Worm (Caenorhabditis elegans) whole organism, young adult: ENCODE measurements around the gene Y71H2AM.14.

Experiments used
- B0035.1 ChIP-seq: sonication (generic microtip); optimal IDR thresholded peaks from 2 replicates; lab custom pipeline; 2016; ENCODE audit warnings: missing genetic modification characterization, mild to moderate bottlenecking, missing compliant biosample characterization, missing genotype, missing genetic modification reagents
- B0336.3 ChIP-seq: fragments of 200-800 bp; sonication (Bioruptor generic); IDR thresholded peaks from 2 replicates; pipeline ENCODE4 v1.3.6; 2022; ENCODE audit warnings: missing genetic modification characterization, missing compliant biosample characterization
- F22D6.2 ChIP-seq: sonication (generic microtip); optimal IDR thresholded peaks from 2 replicates; lab custom pipeline; 2016; ENCODE audit warnings: mild to moderate bottlenecking, missing genetic modification characterization, missing compliant biosample characterization
- F23B12.7 ChIP-seq: sonication (generic microtip); optimal IDR thresholded peaks from 2 replicates; lab custom pipeline; 2017; ENCODE audit warnings: missing genetic modification characterization, mild to moderate bottlenecking, missing compliant biosample characterization, antibody characterized with exemption, moderate library complexity; ENCODE audit not compliant: insufficient read depth
- F37B4.10 ChIP-seq: fragments of 200-800 bp; sonication (Bioruptor generic); IDR thresholded peaks from 2 replicates; pipeline ENCODE4 v1.3.6; 2022; ENCODE audit warnings: missing genetic modification characterization, missing compliant biosample characterization
- F55B11.4 ChIP-seq: sonication (generic microtip); optimal IDR thresholded peaks from 2 replicates; lab custom pipeline; 2016; ENCODE audit warnings: missing compliant biosample characterization, missing genetic modification characterization, borderline replicate concordance; ENCODE audit not compliant: insufficient read depth
- Y56A3A.18 ChIP-seq: fragments of 200-800 bp; sonication (Bioruptor generic); IDR thresholded peaks from 2 replicates; pipeline ENCODE4 v1.3.6; 2022; ENCODE audit warnings: missing genetic modification reagents, missing genetic modification characterization, missing compliant biosample characterization
- Y67H2A.10 ChIP-seq: fragments of 200-800 bp; sonication (Bioruptor generic); conservative IDR thresholded peaks from 2 replicates; pipeline ENCODE4 v1.3.6; 2022; ENCODE audit warnings: missing genetic modification reagents, missing genetic modification characterization, missing compliant biosample characterization
- Y95B8A.8 ChIP-seq: fragments of 200-800 bp; sonication (Bioruptor generic); IDR thresholded peaks from 2 replicates; pipeline ENCODE4 v1.3.6; 2022; ENCODE audit warnings: missing genetic modification reagents, missing genetic modification characterization, missing compliant biosample characterization
- ZK185.1 ChIP-seq: sonication (generic microtip); optimal IDR thresholded peaks from 2 replicates; lab custom pipeline; 2016; ENCODE audit warnings: mild to moderate bottlenecking, missing genetic modification characterization, missing compliant biosample characterization; ENCODE audit not compliant: poor library complexity, severe bottlenecking
- attf-3 ChIP-seq: fragments of 200-800 bp; sonication (Bioruptor generic); conservative IDR thresholded peaks from 2 replicates; pipeline ENCODE4 v1.3.6; 2022; ENCODE audit warnings: missing genetic modification reagents, missing genetic modification characterization, missing compliant biosample characterization
- attf-6 ChIP-seq: fragments of 200-800 bp; sonication (Bioruptor generic); IDR thresholded peaks from 2 replicates; pipeline ENCODE4 v1.3.6; 2022; ENCODE audit warnings: missing genetic modification reagents, missing genetic modification characterization, missing compliant biosample characterization
- bed-2 ChIP-seq: fragments of 200-800 bp; sonication (Bioruptor generic); IDR thresholded peaks from 2 replicates; pipeline ENCODE4 v1.3.6; 2022; ENCODE audit warnings: missing genetic modification reagents, missing genetic modification characterization, missing compliant biosample characterization
- ccch-3 ChIP-seq: fragments of 200-800 bp; sonication (Bioruptor generic); optimal IDR thresholded peaks from 2 replicates; lab custom pipeline; 2018; ENCODE audit warnings: mild to moderate bottlenecking, missing genetic modification characterization, missing compliant biosample characterization
- ceh-40 ChIP-seq: fragments of 200-800 bp; sonication (Bioruptor generic); IDR thresholded peaks from 2 replicates; pipeline ENCODE4 v1.3.6; 2022; ENCODE audit warnings: missing genetic modification characterization, missing compliant biosample characterization
- ceh-58 ChIP-seq: fragments of 200-800 bp; sonication (Bioruptor generic); IDR thresholded peaks from 2 replicates; pipeline ENCODE4 v1.3.6; 2022; ENCODE audit warnings: missing genetic modification characterization, missing compliant biosample characterization
- die-1 ChIP-seq: sonication (generic microtip); optimal IDR thresholded peaks from 2 replicates; lab custom pipeline; 2016; ENCODE audit warnings: missing genotype, mild to moderate bottlenecking, missing genetic modification characterization, missing compliant biosample characterization
- egl-18 ChIP-seq: fragments of 200-800 bp; sonication (Bioruptor generic); IDR thresholded peaks from 2 replicates; pipeline ENCODE4 v1.3.6; 2022; ENCODE audit warnings: missing genetic modification reagents, missing genetic modification characterization, missing compliant biosample characterization
- ets-4 ChIP-seq: fragments of 200-800 bp; sonication (Bioruptor generic); optimal IDR thresholded peaks from 2 replicates; lab custom pipeline; 2018; ENCODE audit warnings: mild to moderate bottlenecking, missing genetic modification characterization, missing compliant biosample characterization
- gei-17 ChIP-seq: fragments of 200-800 bp; sonication (Bioruptor generic); optimal IDR thresholded peaks from 2 replicates; lab custom pipeline; 2018; ENCODE audit warnings: mild to moderate bottlenecking, missing genetic modification characterization, missing compliant biosample characterization
- hmg-1.2 ChIP-seq: fragments of 200-800 bp; sonication (Bioruptor generic); IDR thresholded peaks from 2 replicates; pipeline ENCODE4 v1.3.6; 2022; ENCODE audit warnings: missing genetic modification reagents, missing genetic modification characterization, missing compliant biosample characterization
- hrde-1 ChIP-seq: sonication (generic microtip); optimal IDR thresholded peaks from 2 replicates; lab custom pipeline; 2016; ENCODE audit warnings: missing genetic modification characterization, mild to moderate bottlenecking, missing compliant biosample characterization, moderate library complexity, missing genotype, missing genetic modification reagents, borderline replicate concordance
- hsf-1 ChIP-seq: fragments of 200-800 bp; sonication (Bioruptor generic); IDR thresholded peaks from 2 replicates; pipeline ENCODE4 v1.3.6; 2022; ENCODE audit warnings: missing genetic modification reagents, missing genetic modification characterization, missing compliant biosample characterization
- lag-1 ChIP-seq: fragments of 200-800 bp; sonication (Bioruptor generic); IDR thresholded peaks from 2 replicates; pipeline ENCODE4 v1.3.6; 2022; ENCODE audit warnings: missing genetic modification reagents, missing genetic modification characterization, missing compliant biosample characterization
- let-526 ChIP-seq: fragments of 200-800 bp; sonication (Bioruptor generic); IDR thresholded peaks from 2 replicates; pipeline ENCODE4 v1.3.6; 2022; ENCODE audit warnings: missing genetic modification reagents, missing genetic modification characterization, missing compliant biosample characterization
- lin-35 ChIP-seq, 3 experiments: fragments of 150-350 bp in 2 of 3; sonication (generic microtip) in 1 of 3; optimal IDR thresholded peaks; 2 replicates each; lab custom pipeline; 2014 to 2018; ENCODE audit warnings: missing biosample characterization in 3 of 3, missing genetic modification characterization in 3 of 3, missing genetic modification reagents in 3 of 3
- madf-10 ChIP-seq: sonication (generic microtip); optimal IDR thresholded peaks from 2 replicates; lab custom pipeline; 2016; ENCODE audit warnings: mild to moderate bottlenecking, missing genetic modification characterization, missing compliant biosample characterization
- madf-3 ChIP-seq: fragments of 200-800 bp; sonication (Bioruptor generic); IDR thresholded peaks from 2 replicates; pipeline ENCODE4 v1.3.6; 2022; ENCODE audit warnings: missing genetic modification reagents, missing genetic modification characterization, missing compliant biosample characterization
- madf-8 ChIP-seq: fragments of 200-800 bp; sonication (Bioruptor generic); conservative IDR thresholded peaks from 2 replicates; pipeline ENCODE4 v1.3.6; 2022; ENCODE audit warnings: missing genetic modification reagents, missing genetic modification characterization, missing compliant biosample characterization
- mcd-1 ChIP-seq: fragments of 200-800 bp; sonication (Bioruptor generic); IDR thresholded peaks from 2 replicates; pipeline ENCODE4 v1.3.6; 2022; ENCODE audit warnings: missing genetic modification reagents, missing genetic modification characterization, missing compliant biosample characterization
- nhr-179 ChIP-seq: sonication (generic microtip); optimal IDR thresholded peaks from 2 replicates; lab custom pipeline; 2016; ENCODE audit warnings: mild to moderate bottlenecking, missing genetic modification characterization, missing compliant biosample characterization
- nhr-90 ChIP-seq: sonication (generic microtip); optimal IDR thresholded peaks from 2 replicates; lab custom pipeline; 2016; ENCODE audit warnings: missing genotype, mild to moderate bottlenecking, missing genetic modification characterization, missing compliant biosample characterization
- pbrm-1 ChIP-seq: fragments of 200-800 bp; sonication (Bioruptor generic); IDR thresholded peaks from 2 replicates; pipeline ENCODE4 v1.3.6; 2022; ENCODE audit warnings: missing genetic modification reagents, missing genetic modification characterization, missing compliant biosample characterization
- pha-4 ChIP-seq: fragments of 150-350 bp; sonication (generic microtip); optimal IDR thresholded peaks from 2 replicates; lab custom pipeline; 2014; ENCODE audit warnings: missing biosample characterization, missing genetic modification reagents, missing genetic modification characterization
- rcor-1 ChIP-seq: fragments of 200-800 bp; sonication (Bioruptor generic); IDR thresholded peaks from 2 replicates; pipeline ENCODE4 v1.3.6; 2022; ENCODE audit warnings: missing genetic modification reagents, missing genetic modification characterization, missing compliant biosample characterization
- rpc-1 ChIP-seq, 2 experiments: fragments of 150-350 bp in 1 of 2; sonication (generic microtip) in 1 of 2; optimal IDR thresholded peaks; 2 replicates each; lab custom pipeline; 2014 to 2018; ENCODE audit warnings: missing biosample characterization in 1 of 2, missing genetic modification characterization in 1 of 2, missing genetic modification reagents in 1 of 2, missing genotype in 1 of 2
- snpc-3.4 ChIP-seq: sonication (generic microtip); optimal IDR thresholded peaks from 2 replicates; lab custom pipeline; 2017; ENCODE audit warnings: missing genetic modification characterization, mild to moderate bottlenecking, missing compliant biosample characterization, antibody characterized with exemption, moderate library complexity, missing genotype, missing genetic modification reagents
- snpc-4 ChIP-seq, 5 experiments: fragments of 150-350 bp in 1 of 5; sonication (generic microtip) in 4 of 5; optimal IDR thresholded peaks; 2 replicates each; lab custom pipeline; 2014 to 2018; ENCODE audit warnings: missing genetic modification characterization in 5 of 5, missing biosample characterization in 3 of 5, antibody characterized with exemption in 2 of 5, mild to moderate bottlenecking in 2 of 5, missing compliant biosample characterization in 2 of 5, missing genotype in 2 of 5, moderate library complexity in 2 of 5, missing genetic modification reagents in 1 of 5
- sptf-2 ChIP-seq: fragments of 200-800 bp; sonication (Bioruptor generic); optimal IDR thresholded peaks from 2 replicates; lab custom pipeline; 2018; ENCODE audit warnings: mild to moderate bottlenecking, missing genetic modification characterization, missing compliant biosample characterization
- tbp1 ChIP-seq: fragments of 200-800 bp; sonication (Bioruptor generic); optimal IDR thresholded peaks from 2 replicates; lab custom pipeline; 2018; ENCODE audit warnings: mild to moderate bottlenecking, missing genetic modification characterization, missing compliant biosample characterization
- tbx-9 ChIP-seq: sonication (generic microtip); optimal IDR thresholded peaks from 2 replicates; lab custom pipeline; 2016; ENCODE audit warnings: borderline replicate concordance, missing genetic modification characterization, inconsistent platforms, missing compliant biosample characterization
- ztf-22 ChIP-seq: fragments of 200-800 bp; sonication (Bioruptor generic); optimal IDR thresholded peaks from 2 replicates; lab custom pipeline; 2018; ENCODE audit warnings: mild to moderate bottlenecking, missing genetic modification characterization, moderate library complexity, missing compliant biosample characterization
- ztf-26 ChIP-seq: sonication (generic microtip); optimal IDR thresholded peaks from 2 replicates; lab custom pipeline; 2017; ENCODE audit warnings: missing genetic modification characterization, missing compliant biosample characterization
- ztf-28 ChIP-seq: fragments of 200-800 bp; sonication (Bioruptor generic); IDR thresholded peaks from 2 replicates; pipeline ENCODE4 v1.3.6; 2022; ENCODE audit warnings: missing genetic modification reagents, missing genetic modification characterization, missing compliant biosample characterization

Gene Y71H2AM.14

ce11 chrIII:2746553-2746952, at the start of gene Y71H2AM.14:
Gene Y71H2AM.14, minus strand, starts transcription at chrIII:2746653.
- TF ChIP-seq nhr-179 (tag; lab: Kevin White, UChicago) = no peak
- no peak for TF ChIP-seq madf-3 (GFP tag; lab: Robert Waterston, UW)
- TF ChIP-seq madf-8 (GFP tag; lab: Robert Waterston, UW) = no peak
- TF ChIP-seq madf-10 (tag; lab: Kevin White, UChicago) = no peak

DNA sequence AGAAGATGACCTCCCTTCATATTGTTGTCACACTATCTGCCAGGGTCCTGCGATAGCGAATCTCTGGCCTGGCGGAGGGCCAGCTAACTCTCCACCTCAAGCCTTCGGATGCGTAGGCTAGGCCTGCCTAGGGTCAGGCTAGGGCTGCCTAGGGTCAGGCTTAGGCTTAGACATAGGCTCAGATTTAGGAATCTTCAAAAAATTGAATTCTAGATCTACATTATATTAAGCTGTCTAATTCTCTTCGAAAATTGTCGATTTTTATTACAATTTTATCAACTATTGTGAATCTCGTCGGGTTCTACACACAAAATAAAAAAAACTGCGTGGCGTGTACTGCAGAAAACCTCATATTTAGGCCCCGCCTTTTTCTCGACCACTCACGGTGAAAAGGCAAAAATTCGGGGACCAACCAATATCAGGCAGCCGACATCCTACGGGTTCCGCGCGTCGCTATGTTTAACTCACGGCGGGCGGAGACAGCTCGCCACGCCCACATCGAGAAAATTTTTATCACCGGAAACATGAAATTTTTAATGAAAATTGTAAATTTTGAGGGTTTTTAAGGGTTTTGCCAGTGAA, 49.1 kb upstream of the Y71H2AM.14 start:
- peak; percentile 73 for TF ChIP-seq snpc-4 (GFP tag; optimal IDR thresholded peaks at IDR 0.05; lab: Kevin White, UChicago)
- peak in 3 of 4 experiments; percentile 54 to 91 (median 90) for TF ChIP-seq snpc-4 (tag; optimal IDR thresholded peaks at IDR 0.05; lab: Kevin White, UChicago)
- no peak for TF ChIP-seq snpc-3.4
- no peak for TF ChIP-seq lin-35 (GFP tag; optimal IDR thresholded peaks at IDR 0.05; lab: Kevin White, UChicago)
- no peak for TF ChIP-seq F55B11.4 (tag; lab: Kevin White, UChicago)
- TF ChIP-seq tbx-9 (tag; lab: Kevin White, UChicago) = no peak
- TF ChIP-seq F22D6.2 (tag; lab: Kevin White, UChicago) = no peak
- TF ChIP-seq Y56A3A.18 (GFP tag; lab: Robert Waterston, UW) = 0 out of 2 replicates have a peak, but pooled peaks have one; percentile 25
- no peak for TF ChIP-seq ets-4 (GFP tag; lab: Kevin White, UChicago)
- TF ChIP-seq Y67H2A.10 (GFP tag; lab: Robert Waterston, UW) = no peak
- TF ChIP-seq bed-2 (GFP tag; lab: Robert Waterston, UW) = no peak
- TF ChIP-seq attf-3 = no peak
- peak; percentile 23 for TF ChIP-seq tbp1 (GFP tag; lab: Kevin White, UChicago)
- TF ChIP-seq ccch-3 (GFP tag; lab: Kevin White, UChicago) = no peak
- TF ChIP-seq ZK185.1 (tag; lab: Kevin White, UChicago) = no peak
- TF ChIP-seq F23B12.7 (tag; lab: Kevin White, UChicago) = no peak
- TF ChIP-seq die-1 (tag; lab: Kevin White, UChicago) = no peak
- peak; percentile 54 for TF ChIP-seq pbrm-1 (GFP tag; lab: Robert Waterston, UW)
- no peak for TF ChIP-seq ztf-22 (GFP tag; lab: Kevin White, UChicago)
- no peak for TF ChIP-seq egl-18 (GFP tag; lab: Robert Waterston, UW)
- TF ChIP-seq lag-1 (GFP tag; lab: Robert Waterston, UW) = no peak
- no peak for TF ChIP-seq F37B4.10 (GFP tag; lab: Robert Waterston, UW)
- TF ChIP-seq B0336.3 (GFP tag; lab: Robert Waterston, UW) = peak; percentile 40; the same call in 1 of the 2 replicates
- TF ChIP-seq hmg-1.2 (GFP tag; lab: Robert Waterston, UW) = peak; percentile 76
- no peak for TF ChIP-seq let-526
- no peak for TF ChIP-seq pha-4 (tag; lab: Kevin White, UChicago)
- 0 out of 2 replicates have a peak, but pooled peaks have one; percentile 75 for TF ChIP-seq ceh-58 (GFP tag; lab: Robert Waterston, UW)
- no peak for TF ChIP-seq sptf-2 (GFP tag; lab: Kevin White, UChicago)
- no peak for TF ChIP-seq rpc-1 (optimal IDR thresholded peaks at IDR 0.05; lab: Kevin White, UChicago)
- no peak for TF ChIP-seq rpc-1 (tag; optimal IDR thresholded peaks at IDR 0.05; lab: Kevin White, UChicago)
- no peak for TF ChIP-seq B0035.1 (tag; lab: Kevin White, UChicago)
- TF ChIP-seq ztf-28 = no peak
- TF ChIP-seq hsf-1 (GFP tag; lab: Robert Waterston, UW) = no peak
- TF ChIP-seq Y95B8A.8 (GFP tag; lab: Robert Waterston, UW) = no peak
- no peak for TF ChIP-seq hrde-1 (tag; lab: Kevin White, UChicago)
- no peak for TF ChIP-seq gei-17 (GFP tag; lab: Kevin White, UChicago)
- TF ChIP-seq nhr-90 (tag; lab: Kevin White, UChicago) = no peak
- TF ChIP-seq attf-6 (GFP tag; lab: Robert Waterston, UW) = peak; percentile 73; the same call in 1 of the 2 replicates
- TF ChIP-seq rcor-1 (GFP tag; lab: Robert Waterston, UW) = no peak
- TF ChIP-seq ceh-40 (GFP tag; lab: Robert Waterston, UW) = no peak
- no peak; the same call in 1 of the 2 replicates for TF ChIP-seq mcd-1 (GFP tag; lab: Robert Waterston, UW)
- no peak for TF ChIP-seq ztf-26 (tag; lab: Kevin White, UChicago)
- TF ChIP-seq madf-8 (GFP tag; lab: Robert Waterston, UW) = no peak
